Worm (Caenorhabditis elegans) whole organism, L3 larva: ENCODE data around the gene sptl-2.

Experiments
- fos-1 ChIP-seq: fragments of 150-350 bp; optimal IDR thresholded peaks from 2 replicates; lab custom pipeline; 2014; ENCODE audit warnings: missing biosample characterization, missing genetic modification characterization
- zag-1 ChIP-seq: fragments of 150-350 bp; optimal IDR thresholded peaks from 2 replicates; lab custom pipeline; 2014; ENCODE audit warnings: missing biosample characterization, missing genetic modification characterization

DNA sequence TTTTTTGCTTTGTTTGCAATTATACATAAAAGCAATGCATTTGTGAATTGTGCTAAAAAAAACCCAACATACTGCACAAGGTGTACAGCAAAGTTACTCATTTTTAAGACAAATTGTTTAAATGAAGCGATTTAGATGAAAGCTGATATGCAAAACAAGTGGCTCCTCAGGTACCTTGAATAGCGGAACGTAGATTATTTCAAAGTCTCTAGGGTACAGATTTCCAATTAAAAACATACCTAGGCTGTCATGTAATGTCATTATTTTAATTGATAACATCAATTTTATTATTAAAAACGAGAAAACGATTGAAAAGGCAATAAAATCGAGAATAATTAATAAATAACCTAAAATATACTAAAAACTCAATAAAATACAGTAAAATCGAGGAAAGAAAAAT is 45.1 kb downstream of the sptl-2 start, which contains the start of gene str-139:
- TF ChIP-seq fos-1 (tag; lab: Kevin White, UChicago) (no peak), zag-1 (tag; lab: Kevin White, UChicago) (no peak)
